Fruit fly (Drosophila melanogaster): Measurements from ENCODE around the gene Shal.

The Shal gene

dm6 chr3L:19564905-19565700 lies 19.3 kb downstream of the Shal start:
- TF ChIP-seq CG1620 (GFP tag; optimal IDR thresholded peaks at IDR 0.05) (no peak), CG5204 (GFP tag; optimal IDR thresholded peaks at IDR 0.05) (no peak), cnc (optimal IDR thresholded peaks at IDR 0.05) (no peak), CG7101 (tag; optimal IDR thresholded peaks at IDR 0.05) (no peak), CG14711 (tag; optimal IDR thresholded peaks at IDR 0.05) (no peak), pad (GFP tag; optimal IDR thresholded peaks at IDR 0.05) (no peak), CG33017 (tag; optimal IDR thresholded peaks at IDR 0.05) (no peak), kay (GFP tag; ENCODE audit: borderline replicate concordance) (no peak)

- TF ChIP-seq Clk (GFP tag; optimal IDR thresholded peaks at IDR 0.05) (no peak), CG33017 (tag; optimal IDR thresholded peaks at IDR 0.05) (no peak), cic (GFP tag; optimal IDR thresholded peaks at IDR 0.05) (no peak), toe (GFP tag; optimal IDR thresholded peaks at IDR 0.05) (no peak), bab1 (GFP tag; optimal IDR thresholded peaks at IDR 0.05) (no peak), cnc (optimal IDR thresholded peaks at IDR 0.05) (no peak), Mnt (GFP tag; optimal IDR thresholded peaks at IDR 0.05) (no peak), Crg-1 (GFP tag; optimal IDR thresholded peaks at IDR 0.05) (no peak), kay (GFP tag; ENCODE audit: borderline replicate concordance) (no peak), CG7045 (GFP tag; optimal IDR thresholded peaks at IDR 0.05) (no peak), tj (GFP tag; optimal IDR thresholded peaks at IDR 0.05) (no peak), CG1620 (GFP tag; optimal IDR thresholded peaks at IDR 0.05) (no peak), CG5204 (GFP tag; optimal IDR thresholded peaks at IDR 0.05) (no peak), CG14711 (tag; optimal IDR thresholded peaks at IDR 0.05) (no peak)
These were observed 21.4 kb downstream of the Shal start for dm6 chr3L:19563014-19563413.

dm6 chr3L:19562146-19562700 lies 22.1 kb downstream of the Shal start:
- TF ChIP-seq CG7045 (GFP tag; optimal IDR thresholded peaks at IDR 0.05) (no peak), CG1620 (GFP tag; optimal IDR thresholded peaks at IDR 0.05) (no peak), pad (GFP tag; optimal IDR thresholded peaks at IDR 0.05) (no peak), cnc (optimal IDR thresholded peaks at IDR 0.05) (no peak), Clk (GFP tag; optimal IDR thresholded peaks at IDR 0.05) (no peak), CG5204 (GFP tag; optimal IDR thresholded peaks at IDR 0.05) (no peak), ovo (GFP tag; optimal IDR thresholded peaks at IDR 0.05) (no peak), CG7101 (tag; optimal IDR thresholded peaks at IDR 0.05) (no peak), kay (GFP tag; ENCODE audit: borderline replicate concordance) (no peak), cic (GFP tag; optimal IDR thresholded peaks at IDR 0.05) (no peak), CG12768 (GFP tag; optimal IDR thresholded peaks at IDR 0.05) (no peak), CG14711 (tag; optimal IDR thresholded peaks at IDR 0.05) (no peak), CG11617 (GFP tag; optimal IDR thresholded peaks at IDR 0.05) (no peak), Crg-1 (GFP tag; optimal IDR thresholded peaks at IDR 0.05) (no peak), Mnt (GFP tag; optimal IDR thresholded peaks at IDR 0.05) (no peak), tj (GFP tag; optimal IDR thresholded peaks at IDR 0.05) (no peak), CG33017 (tag; optimal IDR thresholded peaks at IDR 0.05) (no peak), toe (GFP tag; optimal IDR thresholded peaks at IDR 0.05) (no peak)

- TF ChIP-seq CG5204 (GFP tag; optimal IDR thresholded peaks at IDR 0.05) (peak; percentile 25), Clk (GFP tag; optimal IDR thresholded peaks at IDR 0.05) (no peak), toe (GFP tag; optimal IDR thresholded peaks at IDR 0.05) (no peak), Mnt (GFP tag; optimal IDR thresholded peaks at IDR 0.05) (no peak), kay (GFP tag; ENCODE audit: borderline replicate concordance) (no peak)
These were observed 22.6 kb downstream of the Shal start for dm6 chr3L:19561745-19562144.

dm6 chr3L:19560695-19561246 lies 23.6 kb downstream of the Shal start:
- TF ChIP-seq CG5204 (GFP tag; optimal IDR thresholded peaks at IDR 0.05), result peak; percentile 50
- TF ChIP-seq CG33017 (tag; optimal IDR thresholded peaks at IDR 0.05), result no peak
- TF ChIP-seq CG7101 (tag; optimal IDR thresholded peaks at IDR 0.05), result peak; percentile 33
- peak; percentile 28 for TF ChIP-seq CG14711 (tag; optimal IDR thresholded peaks at IDR 0.05)
- TF ChIP-seq CG7045 (GFP tag; optimal IDR thresholded peaks at IDR 0.05), result peak; percentile 57
- no peak for TF ChIP-seq Hr96 (GFP tag; optimal IDR thresholded peaks at IDR 0.05)
- no peak for TF ChIP-seq tj (GFP tag; optimal IDR thresholded peaks at IDR 0.05)

- TF ChIP-seq tj (GFP tag; optimal IDR thresholded peaks at IDR 0.05) (no peak), Clk (GFP tag; optimal IDR thresholded peaks at IDR 0.05) (no peak), ovo (GFP tag; optimal IDR thresholded peaks at IDR 0.05) (no peak), toe (GFP tag; optimal IDR thresholded peaks at IDR 0.05) (no peak), Hr96 (GFP tag; optimal IDR thresholded peaks at IDR 0.05) (no peak), CG5204 (GFP tag; optimal IDR thresholded peaks at IDR 0.05) (no peak)
These were observed 24.2 kb downstream of the Shal start for dm6 chr3L:19560005-19560694.
